Worm (Caenorhabditis elegans) whole organism, young adult: ENCODE measurements around the gene F47G9.4.

ENCODE experiments used
- F55B11.4 ChIP-seq: sonication (generic microtip); optimal IDR thresholded peaks from 2 replicates; lab custom pipeline; 2016; ENCODE audit warnings: missing compliant biosample characterization, missing genetic modification characterization, borderline replicate concordance; ENCODE audit not compliant: insufficient read depth
- T07F8.4 ChIP-seq: sonication (generic microtip); optimal IDR thresholded peaks from 2 replicates; lab custom pipeline; 2016; ENCODE audit warnings: mild to moderate bottlenecking, missing genetic modification characterization, moderate library complexity, missing compliant biosample characterization
- bed-2 ChIP-seq: fragments of 200-800 bp; sonication (Bioruptor generic); IDR thresholded peaks from 2 replicates; pipeline ENCODE4 v1.3.6; 2022; ENCODE audit warnings: missing genetic modification reagents, missing genetic modification characterization, missing compliant biosample characterization
- cebp-2 ChIP-seq: fragments of 200-800 bp; sonication (Bioruptor generic); IDR thresholded peaks from 2 replicates; pipeline ENCODE4 v1.3.6; 2022; ENCODE audit warnings: missing genetic modification characterization, missing compliant biosample characterization
- egl-18 ChIP-seq: fragments of 200-800 bp; sonication (Bioruptor generic); IDR thresholded peaks from 2 replicates; pipeline ENCODE4 v1.3.6; 2022; ENCODE audit warnings: missing genetic modification reagents, missing genetic modification characterization, missing compliant biosample characterization
- egl-44 ChIP-seq: fragments of 200-800 bp; sonication (Bioruptor generic); IDR thresholded peaks from 2 replicates; pipeline ENCODE4 v1.3.6; 2022; ENCODE audit warnings: missing genetic modification reagents, missing genetic modification characterization, missing compliant biosample characterization
- ets-4 ChIP-seq: fragments of 200-800 bp; sonication (Bioruptor generic); optimal IDR thresholded peaks from 2 replicates; lab custom pipeline; 2018; ENCODE audit warnings: mild to moderate bottlenecking, missing genetic modification characterization, missing compliant biosample characterization
- lin-54 ChIP-seq: fragments of 200-800 bp; sonication (Bioruptor generic); optimal IDR thresholded peaks from 2 replicates; lab custom pipeline; 2018; ENCODE audit warnings: mild to moderate bottlenecking, missing genetic modification characterization, missing compliant biosample characterization
- tlf-1 ChIP-seq: fragments of 200-800 bp; sonication (Bioruptor generic); optimal IDR thresholded peaks from 2 replicates; lab custom pipeline; 2018; ENCODE audit warnings: mild to moderate bottlenecking, missing genetic modification characterization, missing compliant biosample characterization

- TF ChIP-seq F55B11.4 (tag; lab: Kevin White, UChicago) (no peak), egl-18 (GFP tag; lab: Robert Waterston, UW) (no peak), egl-44 (GFP tag; lab: Robert Waterston, UW) (no peak), tlf-1 (GFP tag; lab: Kevin White, UChicago) (no peak), bed-2 (no peak), lin-54 (GFP tag; lab: Kevin White, UChicago) (no peak), T07F8.4 (no peak), cebp-2 (GFP tag; lab: Robert Waterston, UW) (no peak), ets-4 (GFP tag; lab: Kevin White, UChicago) (no peak)
Observed at ce11 chrV:11329100-11329499, 7.5 kb upstream of the F47G9.4 start, which contains the start of gene F47G9.6.
